Fruit fly (Drosophila melanogaster): ENCODE results near the gene sesB.

- no peak for TF ChIP-seq CG15336 (GFP tag; IDR thresholded peaks at IDR 0.05)
- TF ChIP-seq dac (GFP tag; optimal IDR thresholded peaks at IDR 0.05): no peak
- no peak for TF ChIP-seq CG9139 (GFP tag; optimal IDR thresholded peaks at IDR 0.05)
- TF ChIP-seq Ets21C (GFP tag; optimal IDR thresholded peaks at IDR 0.05): no peak
- TF ChIP-seq Hr39 (GFP tag; optimal IDR thresholded peaks at IDR 0.05): no peak
- no peak for TF ChIP-seq Met (GFP tag; optimal IDR thresholded peaks at IDR 0.05)
- no peak for TF ChIP-seq CG3919 (GFP tag; optimal IDR thresholded peaks at IDR 0.05)
- TF ChIP-seq lz (GFP tag; optimal IDR thresholded peaks at IDR 0.05): no peak
- TF ChIP-seq achi (GFP tag; optimal IDR thresholded peaks at IDR 0.05): no peak
Measured at dm6 chrX:10739614-10740436, 46.9 kb downstream of the sesB start.
